Worm (Caenorhabditis elegans) whole organism, young adult: ENCODE measurements around the gene clec-190.
"Not testable (repeated sequence)": the region's sequence is repeated elsewhere in the genome, so short reads cannot be mapped to it uniquely, and the experiment has no call there.

Experiments
- B0035.1 ChIP-seq: sonication (generic microtip); optimal IDR thresholded peaks from 2 replicates; lab custom pipeline; 2016; ENCODE audit warnings: missing genetic modification characterization, mild to moderate bottlenecking, missing compliant biosample characterization, missing genotype, missing genetic modification reagents
- B0261.1 ChIP-seq: sonication (generic microtip); optimal IDR thresholded peaks from 2 replicates; lab custom pipeline; 2016; ENCODE audit warnings: mild to moderate bottlenecking, missing genetic modification characterization, moderate library complexity, missing compliant biosample characterization
- D2030.7 ChIP-seq: fragments of 200-800 bp; sonication (Bioruptor generic); IDR thresholded peaks from 2 replicates; pipeline ENCODE4 v1.3.6; 2022; ENCODE audit warnings: missing genetic modification reagents, missing genetic modification characterization, missing compliant biosample characterization
- F10E7.11 ChIP-seq: sonication (generic microtip); optimal IDR thresholded peaks from 2 replicates; lab custom pipeline; 2017; ENCODE audit warnings: mild to moderate bottlenecking, missing genetic modification characterization, moderate library complexity, missing compliant biosample characterization
- F52B5.7 ChIP-seq: sonication (generic microtip); optimal IDR thresholded peaks from 2 replicates; lab custom pipeline; 2016; ENCODE audit warnings: mild to moderate bottlenecking, missing genetic modification characterization, missing compliant biosample characterization
- F55B11.4 ChIP-seq: sonication (generic microtip); optimal IDR thresholded peaks from 2 replicates; lab custom pipeline; 2016; ENCODE audit warnings: missing compliant biosample characterization, missing genetic modification characterization, borderline replicate concordance; ENCODE audit not compliant: insufficient read depth
- F57C9.4 ChIP-seq: sonication (generic microtip); optimal IDR thresholded peaks from 2 replicates; lab custom pipeline; 2017; ENCODE audit warnings: mild to moderate bottlenecking, missing genetic modification characterization, missing compliant biosample characterization
- K12H6.12 ChIP-seq: fragments of 200-800 bp; sonication (Bioruptor generic); optimal IDR thresholded peaks from 2 replicates; lab custom pipeline; 2018; ENCODE audit warnings: mild to moderate bottlenecking, missing genetic modification characterization, missing compliant biosample characterization
- Y56A3A.18 ChIP-seq: fragments of 200-800 bp; sonication (Bioruptor generic); IDR thresholded peaks from 2 replicates; pipeline ENCODE4 v1.3.6; 2022; ENCODE audit warnings: missing genetic modification reagents, missing genetic modification characterization, missing compliant biosample characterization
- Y79H2A.3 ChIP-seq: fragments of 200-800 bp; sonication (Bioruptor generic); conservative IDR thresholded peaks from 2 replicates; pipeline ENCODE4 v1.3.6; 2022; ENCODE audit warnings: missing genetic modification reagents, missing genetic modification characterization, missing compliant biosample characterization
- aptf-3 ChIP-seq: fragments of 200-800 bp; sonication (Bioruptor generic); IDR thresholded peaks from 2 replicates; pipeline ENCODE4 v1.3.6; 2022; ENCODE audit warnings: missing genetic modification characterization, missing compliant biosample characterization
- attf-6 ChIP-seq: fragments of 200-800 bp; sonication (Bioruptor generic); IDR thresholded peaks from 2 replicates; pipeline ENCODE4 v1.3.6; 2022; ENCODE audit warnings: missing genetic modification reagents, missing genetic modification characterization, missing compliant biosample characterization
- bed-1 ChIP-seq: fragments of 200-800 bp; sonication (Bioruptor generic); IDR thresholded peaks from 2 replicates; pipeline ENCODE4 v1.3.6; 2022; ENCODE audit warnings: missing genetic modification reagents, missing genetic modification characterization, missing compliant biosample characterization
- ccch-3 ChIP-seq: fragments of 200-800 bp; sonication (Bioruptor generic); optimal IDR thresholded peaks from 2 replicates; lab custom pipeline; 2018; ENCODE audit warnings: mild to moderate bottlenecking, missing genetic modification characterization, missing compliant biosample characterization
- die-1 ChIP-seq: sonication (generic microtip); optimal IDR thresholded peaks from 2 replicates; lab custom pipeline; 2016; ENCODE audit warnings: missing genotype, mild to moderate bottlenecking, missing genetic modification characterization, missing compliant biosample characterization
- dox-1 ChIP-seq: fragments of 200-800 bp; sonication (Bioruptor generic); IDR thresholded peaks from 2 replicates; pipeline ENCODE4 v1.3.6; 2022; ENCODE audit warnings: missing genetic modification reagents, missing genetic modification characterization, missing compliant biosample characterization
- dpl-1 ChIP-seq: fragments of 150-350 bp; optimal IDR thresholded peaks from 2 replicates; lab custom pipeline; 2014; ENCODE audit warnings: missing biosample characterization, missing genetic modification reagents, missing genetic modification characterization
- efl-1 ChIP-seq: fragments of 150-350 bp; optimal IDR thresholded peaks from 2 replicates; lab custom pipeline; 2014; ENCODE audit warnings: missing biosample characterization, missing genetic modification reagents, missing genetic modification characterization
- ekl-4 ChIP-seq: fragments of 200-800 bp; sonication (Bioruptor generic); IDR thresholded peaks from 2 replicates; pipeline ENCODE4 v1.3.6; 2022; ENCODE audit warnings: missing genetic modification reagents, missing genetic modification characterization, missing compliant biosample characterization
- ets-4 ChIP-seq: fragments of 200-800 bp; sonication (Bioruptor generic); optimal IDR thresholded peaks from 2 replicates; lab custom pipeline; 2018; ENCODE audit warnings: mild to moderate bottlenecking, missing genetic modification characterization, missing compliant biosample characterization
- him-1 ChIP-seq: sonication (generic microtip); optimal IDR thresholded peaks from 2 replicates; lab custom pipeline; 2016; ENCODE audit warnings: missing genotype, missing genetic modification reagents, missing genetic modification characterization, missing compliant biosample characterization
- hlh-12 ChIP-seq: sonication (generic microtip); optimal IDR thresholded peaks from 2 replicates; lab custom pipeline; 2016; ENCODE audit warnings: missing genetic modification characterization, missing compliant biosample characterization
- hmg-20 ChIP-seq: fragments of 200-800 bp; sonication (Bioruptor generic); IDR thresholded peaks from 2 replicates; pipeline ENCODE4 v1.3.6; 2022; ENCODE audit warnings: missing genetic modification reagents, missing genetic modification characterization, missing compliant biosample characterization
- hrde-1 ChIP-seq: sonication (generic microtip); optimal IDR thresholded peaks from 2 replicates; lab custom pipeline; 2016; ENCODE audit warnings: missing genetic modification characterization, mild to moderate bottlenecking, missing compliant biosample characterization, moderate library complexity, missing genotype, missing genetic modification reagents, borderline replicate concordance
- hsf-1 ChIP-seq: fragments of 200-800 bp; sonication (Bioruptor generic); IDR thresholded peaks from 2 replicates; pipeline ENCODE4 v1.3.6; 2022; ENCODE audit warnings: missing genetic modification reagents, missing genetic modification characterization, missing compliant biosample characterization
- lsl-1 ChIP-seq: fragments of 200-800 bp; sonication (Bioruptor generic); optimal IDR thresholded peaks from 2 replicates; lab custom pipeline; 2018; ENCODE audit warnings: mild to moderate bottlenecking, missing genetic modification characterization, moderate library complexity, missing compliant biosample characterization
- madf-3 ChIP-seq: fragments of 200-800 bp; sonication (Bioruptor generic); IDR thresholded peaks from 2 replicates; pipeline ENCODE4 v1.3.6; 2022; ENCODE audit warnings: missing genetic modification reagents, missing genetic modification characterization, missing compliant biosample characterization
- mel-28 ChIP-seq: sonication (generic microtip); optimal IDR thresholded peaks from 2 replicates; lab custom pipeline; 2016; ENCODE audit warnings: borderline replicate concordance, mild to moderate bottlenecking, missing genetic modification characterization, missing compliant biosample characterization
- nfya-2 ChIP-seq: fragments of 200-800 bp; sonication (Bioruptor generic); IDR thresholded peaks from 2 replicates; pipeline ENCODE4 v1.3.6; 2022; ENCODE audit warnings: missing genetic modification reagents, missing genetic modification characterization, missing compliant biosample characterization
- nfyb-1 ChIP-seq: fragments of 200-800 bp; sonication (Bioruptor generic); IDR thresholded peaks from 2 replicates; pipeline ENCODE4 v1.3.6; 2022; ENCODE audit warnings: missing genetic modification reagents, missing genetic modification characterization, missing compliant biosample characterization
- nhr-179 ChIP-seq: sonication (generic microtip); optimal IDR thresholded peaks from 2 replicates; lab custom pipeline; 2016; ENCODE audit warnings: mild to moderate bottlenecking, missing genetic modification characterization, missing compliant biosample characterization
- nhr-80 ChIP-seq: sonication (generic microtip); optimal IDR thresholded peaks from 2 replicates; lab custom pipeline; 2016; ENCODE audit warnings: missing genetic modification characterization, missing compliant biosample characterization
- pbrm-1 ChIP-seq: fragments of 200-800 bp; sonication (Bioruptor generic); IDR thresholded peaks from 2 replicates; pipeline ENCODE4 v1.3.6; 2022; ENCODE audit warnings: missing genetic modification reagents, missing genetic modification characterization, missing compliant biosample characterization
- rcor-1 ChIP-seq: fragments of 200-800 bp; sonication (Bioruptor generic); IDR thresholded peaks from 2 replicates; pipeline ENCODE4 v1.3.6; 2022; ENCODE audit warnings: missing genetic modification reagents, missing genetic modification characterization, missing compliant biosample characterization
- repo-1 ChIP-seq: sonication (generic microtip); optimal IDR thresholded peaks from 2 replicates; lab custom pipeline; 2017; ENCODE audit warnings: mild to moderate bottlenecking, missing genetic modification characterization, missing compliant biosample characterization
- rpc-1 ChIP-seq, 2 experiments: fragments of 150-350 bp in 1 of 2; sonication (generic microtip) in 1 of 2; optimal IDR thresholded peaks; 2 replicates each; lab custom pipeline; 2014 to 2018; ENCODE audit warnings: missing biosample characterization in 1 of 2, missing genetic modification characterization in 1 of 2, missing genetic modification reagents in 1 of 2, missing genotype in 1 of 2
- sea-2 ChIP-seq: fragments of 200-800 bp; sonication (Bioruptor generic); IDR thresholded peaks from 2 replicates; pipeline ENCODE4 v1.3.6; 2022; ENCODE audit warnings: missing genetic modification characterization, missing compliant biosample characterization
- snpc-1.1 ChIP-seq: sonication (generic microtip); optimal IDR thresholded peaks from 2 replicates; lab custom pipeline; 2017; ENCODE audit warnings: missing genetic modification characterization, mild to moderate bottlenecking, missing compliant biosample characterization, antibody characterized with exemption, moderate library complexity, missing genotype, missing genetic modification reagents; ENCODE audit not compliant: insufficient read depth
- snpc-1.3 ChIP-seq: sonication (generic microtip); optimal IDR thresholded peaks from 2 replicates; lab custom pipeline; 2017; ENCODE audit warnings: missing genetic modification characterization, mild to moderate bottlenecking, missing compliant biosample characterization, antibody characterized with exemption, moderate library complexity, missing genotype, missing genetic modification reagents; ENCODE audit not compliant: insufficient read depth
- snpc-4 ChIP-seq, 5 experiments: fragments of 150-350 bp in 1 of 5; sonication (generic microtip) in 4 of 5; optimal IDR thresholded peaks; 2 replicates each; lab custom pipeline; 2014 to 2018; ENCODE audit warnings: missing genetic modification characterization in 5 of 5, missing biosample characterization in 3 of 5, antibody characterized with exemption in 2 of 5, mild to moderate bottlenecking in 2 of 5, missing compliant biosample characterization in 2 of 5, missing genotype in 2 of 5, moderate library complexity in 2 of 5, missing genetic modification reagents in 1 of 5
- tbp1 ChIP-seq: fragments of 200-800 bp; sonication (Bioruptor generic); optimal IDR thresholded peaks from 2 replicates; lab custom pipeline; 2018; ENCODE audit warnings: mild to moderate bottlenecking, missing genetic modification characterization, missing compliant biosample characterization
- ztf-18 ChIP-seq: sonication (generic microtip); optimal IDR thresholded peaks from 2 replicates; lab custom pipeline; 2016; ENCODE audit warnings: missing genotype, mild to moderate bottlenecking, missing genetic modification characterization, missing compliant biosample characterization
- ztf-25 ChIP-seq: fragments of 200-800 bp; sonication (Bioruptor generic); IDR thresholded peaks from 2 replicates; pipeline ENCODE4 v1.3.6; 2022; ENCODE audit warnings: missing genetic modification reagents, missing genetic modification characterization, missing compliant biosample characterization

clec-190 gene

ce11 chrIV:15126021-15126420 lies at the start of gene clec-190:
clec-190 (minus strand) TSS chrIV:15126121.
- TF ChIP-seq die-1 (no peak), ets-4 (no peak), K12H6.12 (tag; lab: Kevin White, UChicago) (no peak), Y56A3A.18 (GFP tag; lab: Robert Waterston, UW) (no peak), hmg-20 (GFP tag; lab: Robert Waterston, UW) (no peak), lsl-1 (GFP tag; lab: Kevin White, UChicago) (no peak), ccch-3 (no peak), dpl-1 (GFP tag; lab: Kevin White, UChicago) (no peak), F10E7.11 (tag; lab: Kevin White, UChicago) (no peak), B0035.1 (tag; lab: Kevin White, UChicago) (no peak), mel-28 (tag; lab: Kevin White, UChicago) (no peak)
- TF ChIP-seq, all 124 proteins: peak for 0

DNA sequence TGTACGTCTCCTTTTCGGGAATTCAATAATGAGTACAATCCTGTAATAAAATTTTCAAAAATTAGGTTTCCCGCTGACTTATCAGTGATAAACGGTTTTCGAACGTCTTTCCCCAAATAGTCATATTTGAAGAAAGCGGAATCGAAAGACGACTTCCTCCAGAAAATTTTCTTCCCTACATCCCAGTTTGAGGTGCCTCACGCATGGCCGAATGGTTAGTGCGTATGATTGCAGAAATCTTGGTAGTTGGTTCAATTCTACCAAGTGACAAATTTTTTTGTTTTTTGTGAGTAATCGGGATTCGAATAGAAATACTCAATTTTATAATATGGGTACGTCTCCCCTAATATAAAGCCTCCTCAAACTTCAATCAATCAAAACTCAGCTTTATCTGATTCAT lies 44.3 kb upstream of the clec-190 start:
- TF ChIP-seq D2030.7 (GFP tag; lab: Robert Waterston, UW) = peak; percentile 47; the same call in 1 of the 2 replicates
- not testable (repeated sequence) for TF ChIP-seq snpc-4 (GFP tag; optimal IDR thresholded peaks at IDR 0.05; lab: Kevin White, UChicago)
- peak in 2 of 4 experiments; percentile 31 to 90 for TF ChIP-seq snpc-4 (tag; optimal IDR thresholded peaks at IDR 0.05; lab: Kevin White, UChicago)
- TF ChIP-seq tbp1 (GFP tag; lab: Kevin White, UChicago) = peak; percentile 84
- TF ChIP-seq rpc-1 (optimal IDR thresholded peaks at IDR 0.05; lab: Kevin White, UChicago) = peak; percentile 29
- TF ChIP-seq rpc-1 (tag; optimal IDR thresholded peaks at IDR 0.05; lab: Kevin White, UChicago) = peak; percentile 62
- peak; percentile 47; the same call in 1 of the 2 replicates for TF ChIP-seq hsf-1 (GFP tag; lab: Robert Waterston, UW)
- peak; percentile 97 for TF ChIP-seq attf-6 (GFP tag; lab: Robert Waterston, UW)
- peak; percentile 57 for TF ChIP-seq B0261.1 (tag; lab: Kevin White, UChicago)
- TF ChIP-seq rcor-1 = peak; percentile 38; the same call in 1 of the 2 replicates
- TF ChIP-seq, all 124 proteins: peak for 8; not testable (repeated sequence) for 116

ce11 chrIV:15168442-15168841 lies 42.5 kb upstream of the clec-190 start:
- TF ChIP-seq Y79H2A.3 (GFP tag; lab: Robert Waterston, UW) (no peak), K12H6.12 (tag; lab: Kevin White, UChicago) (no peak), hmg-20 (GFP tag; lab: Robert Waterston, UW) (no peak), madf-3 (GFP tag; lab: Robert Waterston, UW) (no peak), bed-1 (no peak), hlh-12 (no peak), aptf-3 (GFP tag; lab: Robert Waterston, UW) (no peak), hrde-1 (tag; lab: Kevin White, UChicago) (no peak), dox-1 (GFP tag; lab: Robert Waterston, UW) (no peak), nhr-179 (tag; lab: Kevin White, UChicago) (no peak), F57C9.4 (tag; lab: Kevin White, UChicago) (no peak), Y56A3A.18 (GFP tag; lab: Robert Waterston, UW) (no peak), ccch-3 (no peak), snpc-1.1 (peak; percentile 85), ekl-4 (GFP tag; lab: Robert Waterston, UW) (no peak), nfyb-1 (GFP tag; lab: Robert Waterston, UW) (no peak), nfya-2 (GFP tag; lab: Robert Waterston, UW) (no peak), attf-6 (GFP tag; lab: Robert Waterston, UW) (peak; percentile 98), rcor-1 (no peak), repo-1 (tag; lab: Kevin White, UChicago) (no peak), F52B5.7 (no peak), sea-2 (GFP tag; lab: Robert Waterston, UW) (no peak), ztf-18 (no peak), F55B11.4 (tag; lab: Kevin White, UChicago) (no peak), tbp1 (GFP tag; lab: Kevin White, UChicago) (peak; percentile 42), snpc-1.3 (tag; lab: Kevin White, UChicago) (peak; percentile 37), him-1 (tag; lab: Kevin White, UChicago) (no peak), nhr-80 (tag; lab: Kevin White, UChicago) (no peak), pbrm-1 (GFP tag; lab: Robert Waterston, UW) (no peak), ztf-25 (GFP tag; lab: Robert Waterston, UW) (no peak), efl-1 (GFP tag; lab: Kevin White, UChicago) (no peak)
